Fruit fly (Drosophila melanogaster) whole organism, wandering third instar larva: Measurements from ENCODE around the gene wwk.

ENCODE experiments used
- Abd-B ChIP-seq: fragments of >200 bp; optimal IDR thresholded peaks from 2 replicates; lab custom pipeline; 2017; ENCODE audit warnings: missing biosample characterization, missing genetic modification characterization
- Dif ChIP-seq: fragments of 200-275, 200-300 bp; sonication (Bioruptor generic); optimal IDR thresholded peaks from 2 replicates; lab custom pipeline; 2018; ENCODE audit warnings: missing biosample characterization, missing genetic modification characterization; ENCODE audit not compliant: partially characterized antibody
- HLH106 ChIP-seq: fragments of 200-800 bp; optimal IDR thresholded peaks from 3 replicates; lab custom pipeline; 2019; ENCODE audit warnings: missing biosample characterization, mild to moderate bottlenecking, missing genetic modification characterization, moderate library complexity
- Hnf4 ChIP-seq: fragments of 200-800 bp; sonication (Bioruptor generic); optimal IDR thresholded peaks from 2 replicates; lab custom pipeline; 2016; ENCODE audit warnings: missing biosample characterization, mild to moderate bottlenecking, missing genetic modification characterization
- Hr78 ChIP-seq: fragments of >200 bp; optimal IDR thresholded peaks from 2 replicates; lab custom pipeline; 2017; ENCODE audit warnings: missing biosample characterization, missing genetic modification characterization
- Myc ChIP-seq: fragments of >200 bp; optimal IDR thresholded peaks from 2 replicates; lab custom pipeline; 2017
- Rel ChIP-seq, 2 experiments: fragments of 200-800 bp; sonication (Bioruptor generic) in 1 of 2; optimal IDR thresholded peaks; 2 replicates in 1 of 2; 3 replicates in 1 of 2; lab custom pipeline; 2016 to 2019; ENCODE audit warnings: mild to moderate bottlenecking in 2 of 2, missing biosample characterization in 2 of 2, missing genetic modification characterization in 2 of 2, moderate library complexity in 1 of 2
- Vsx2 ChIP-seq: fragments of 200-300, 225-300 bp; sonication (Bioruptor generic); optimal IDR thresholded peaks from 2 replicates; lab custom pipeline; 2018; ENCODE audit warnings: missing biosample characterization, missing genetic modification characterization; ENCODE audit not compliant: partially characterized antibody
- h ChIP-seq: fragments of 200-800 bp; sonication (Bioruptor generic); optimal IDR thresholded peaks from 3 replicates; lab custom pipeline; 2016; ENCODE audit warnings: missing biosample characterization, mild to moderate bottlenecking, missing genetic modification characterization
- jim ChIP-seq: fragments of 175-275, 200-325 bp; sonication (Bioruptor generic); optimal IDR thresholded peaks from 2 replicates; lab custom pipeline; 2016; ENCODE audit warnings: missing biosample characterization, mild to moderate bottlenecking, missing genetic modification characterization
- lola ChIP-seq: fragments of >200 bp; optimal IDR thresholded peaks from 2 replicates; lab custom pipeline; 2017; ENCODE audit warnings: missing biosample characterization, missing genetic modification characterization
- rgr ChIP-seq: fragments of 200-800 bp; sonication (Bioruptor generic); optimal IDR thresholded peaks from 3 replicates; lab custom pipeline; 2016; ENCODE audit warnings: missing biosample characterization, mild to moderate bottlenecking, missing genetic modification characterization
- sage ChIP-seq: fragments of 200-800 bp; sonication (Bioruptor generic); optimal IDR thresholded peaks from 2 replicates; lab custom pipeline; 2016; ENCODE audit warnings: missing biosample characterization, mild to moderate bottlenecking, missing genetic modification characterization

DNA sequence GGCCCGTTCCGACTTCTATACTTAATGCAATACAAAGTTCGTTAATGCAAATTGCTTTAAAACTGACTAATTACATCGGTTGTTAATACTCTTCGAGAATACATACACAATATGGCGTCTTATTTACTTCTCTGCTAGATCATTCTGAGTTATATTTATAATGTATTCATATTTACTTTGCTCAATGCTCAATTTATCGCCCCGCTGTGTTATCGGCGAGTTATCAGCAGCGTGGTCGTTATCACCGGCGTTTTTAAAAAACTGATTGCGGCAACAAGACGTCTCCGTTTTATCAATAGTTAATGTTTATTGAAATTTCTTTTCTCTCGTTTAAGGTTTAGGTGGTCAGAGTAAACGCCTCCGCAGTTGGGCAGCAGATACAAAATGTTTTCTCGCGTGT, 15.6 kb upstream of the wwk start:
- TF ChIP-seq jim (no peak), Hr78 (GFP tag; lab: Kevin White, UChicago) (no peak), Rel (GFP tag; optimal IDR thresholded peaks at IDR 0.05; lab: Kevin White, UChicago) (no peak), Rel (tag; optimal IDR thresholded peaks at IDR 0.05; lab: Kevin White, UChicago) (no peak), rgr (GFP tag; lab: Kevin White, UChicago) (no peak), h (GFP tag; lab: Kevin White, UChicago) (no peak), Vsx2 (GFP tag; lab: Kevin White, UChicago) (no peak), HLH106 (tag; lab: Kevin White, UChicago) (no peak), Myc (lab: Kevin White, UChicago) (no peak), Dif (GFP tag; lab: Kevin White, UChicago) (no peak), Abd-B (GFP tag; lab: Kevin White, UChicago) (no peak), sage (no peak), lola (GFP tag; lab: Kevin White, UChicago) (no peak), Hnf4 (no peak)
